Worm (Caenorhabditis elegans) whole organism, L4 larva: Measurements from ENCODE around the gene vha-1.

Experiments used
- D1046.2 ChIP-seq: fragments of 200-800 bp; sonication (Bioruptor generic); IDR thresholded peaks from 2 replicates; pipeline ENCODE4 v1.3.6; 2022; ENCODE audit warnings: missing genetic modification characterization, missing compliant biosample characterization
- T26A8.4 ChIP-seq: fragments of 200-800 bp; sonication (Bioruptor generic); IDR thresholded peaks from 2 replicates; pipeline ENCODE4 v1.3.6; 2022; ENCODE audit warnings: missing genetic modification characterization, missing compliant biosample characterization
- aha-1 ChIP-seq: fragments of 150-350 bp; peaks from one replicate; lab custom pipeline; 2014; ENCODE audit warnings: missing biosample characterization, missing genetic modification characterization
- ceh-28 ChIP-seq: fragments of 150-350 bp; optimal IDR thresholded peaks from 2 replicates; lab custom pipeline; 2014; ENCODE audit warnings: missing biosample characterization, missing genetic modification reagents, missing genetic modification characterization
- ceh-82 ChIP-seq: sonication (generic microtip); optimal IDR thresholded peaks from 2 replicates; lab custom pipeline; 2017; ENCODE audit warnings: missing biosample characterization, missing genetic modification characterization
- ctbp-1 ChIP-seq: fragments of 200-800 bp; sonication (Bioruptor generic); IDR thresholded peaks from 2 replicates; pipeline ENCODE4 v1.3.6; 2022; ENCODE audit warnings: missing genetic modification reagents, missing genetic modification characterization, missing compliant biosample characterization
- dmd-6 ChIP-seq: fragments of 200-800 bp; sonication (Bioruptor generic); IDR thresholded peaks from 2 replicates; pipeline ENCODE4 v1.3.6; 2022; ENCODE audit warnings: missing genetic modification reagents, missing genetic modification characterization, missing compliant biosample characterization
- duxl-1 ChIP-seq: sonication (generic microtip); optimal IDR thresholded peaks from 2 replicates; lab custom pipeline; 2016; ENCODE audit warnings: mild to moderate bottlenecking, missing genetic modification characterization, moderate library complexity, missing compliant biosample characterization; ENCODE audit not compliant: poor library complexity
- dve-1 ChIP-seq: sonication (generic microtip); optimal IDR thresholded peaks from 2 replicates; lab custom pipeline; 2017; ENCODE audit warnings: antibody characterized with exemption, mild to moderate bottlenecking, missing genetic modification characterization, missing compliant biosample characterization; ENCODE audit not compliant: insufficient read depth
- gei-8 ChIP-seq: fragments of 200-800 bp; sonication (Bioruptor generic); optimal IDR thresholded peaks from 2 replicates; lab custom pipeline; 2018; ENCODE audit warnings: mild to moderate bottlenecking, missing genetic modification characterization, missing compliant biosample characterization
- hif-1 ChIP-seq, 2 experiments: sonication (generic microtip); optimal IDR thresholded peaks; 2 replicates each; lab custom pipeline; 2016 to 2017; ENCODE audit warnings: missing compliant biosample characterization in 2 of 2, missing genetic modification characterization in 2 of 2, missing genetic modification reagents in 2 of 2, missing genotype in 2 of 2, mild to moderate bottlenecking in 1 of 2
- hlh-11 ChIP-seq: fragments of 200-800 bp; sonication (Bioruptor generic); optimal IDR thresholded peaks from 2 replicates; lab custom pipeline; 2018; ENCODE audit warnings: mild to moderate bottlenecking, missing genetic modification characterization, missing compliant biosample characterization
- hlh-30 ChIP-seq: sonication (generic microtip); optimal IDR thresholded peaks from 2 replicates; lab custom pipeline; 2017; ENCODE audit warnings: antibody characterized with exemption, mild to moderate bottlenecking, missing genetic modification characterization, missing compliant biosample characterization; ENCODE audit not compliant: insufficient read depth
- hmg-1.1 ChIP-seq: fragments of 200-800 bp; sonication (Bioruptor generic); IDR thresholded peaks from 2 replicates; pipeline ENCODE4 v1.3.6; 2022; ENCODE audit warnings: missing genetic modification reagents, missing genetic modification characterization, missing compliant biosample characterization
- jun-1 ChIP-seq: fragments of 150-350 bp; optimal IDR thresholded peaks from 2 replicates; lab custom pipeline; 2014; ENCODE audit warnings: missing biosample characterization, missing genetic modification reagents, missing genetic modification characterization
- lin-15B ChIP-seq: fragments of 150-350 bp; sonication (generic microtip); optimal IDR thresholded peaks from 3 replicates; lab custom pipeline; 2014; ENCODE audit warnings: missing biosample characterization, missing genetic modification characterization
- lin-39 ChIP-seq: fragments of 150-350 bp; optimal IDR thresholded peaks from 2 replicates; lab custom pipeline; 2014; ENCODE audit warnings: missing biosample characterization, missing genetic modification reagents, missing genetic modification characterization
- lsy-2 ChIP-seq, 2 experiments: fragments of 150-350 bp in 1 of 2; sonication (generic microtip) in 1 of 2; optimal IDR thresholded peaks; 2 replicates each; lab custom pipeline; 2014 to 2017; ENCODE audit warnings: missing biosample characterization in 2 of 2, missing genetic modification characterization in 2 of 2
- madf-9 ChIP-seq: fragments of 200-800 bp; sonication (Bioruptor generic); conservative IDR thresholded peaks from 2 replicates; pipeline ENCODE4 v1.3.6; 2022; ENCODE audit warnings: missing genetic modification reagents, missing genetic modification characterization, missing compliant biosample characterization
- mdt-29 ChIP-seq: fragments of 200-800 bp; sonication (Bioruptor generic); IDR thresholded peaks from 2 replicates; pipeline ENCODE4 v1.3.6; 2022; ENCODE audit warnings: missing genetic modification reagents, missing genetic modification characterization, missing compliant biosample characterization
- mep-1 ChIP-seq: fragments of 150-350 bp; sonication (generic microtip); optimal IDR thresholded peaks from 3 replicates; lab custom pipeline; 2014; ENCODE audit warnings: missing biosample characterization, missing genetic modification characterization
- mes-2 ChIP-seq: sonication (generic microtip); optimal IDR thresholded peaks from 2 replicates; lab custom pipeline; 2016; ENCODE audit warnings: missing genotype, mild to moderate bottlenecking, missing genetic modification characterization, missing compliant biosample characterization; ENCODE audit not compliant: poor library complexity, severe bottlenecking
- mxl-3 ChIP-seq: fragments of 200-800 bp; sonication (Bioruptor generic); optimal IDR thresholded peaks from 2 replicates; lab custom pipeline; 2018; ENCODE audit warnings: mild to moderate bottlenecking, missing genetic modification characterization, missing compliant biosample characterization
- nhr-10 ChIP-seq: fragments of 150-350 bp; optimal IDR thresholded peaks from 2 replicates; lab custom pipeline; 2014; ENCODE audit warnings: missing biosample characterization, missing genetic modification characterization
- nhr-237 ChIP-seq: sonication (generic microtip); optimal IDR thresholded peaks from 2 replicates; lab custom pipeline; 2017; ENCODE audit warnings: missing biosample characterization, missing genetic modification characterization
- nhr-28 ChIP-seq: fragments of 150-350 bp; optimal IDR thresholded peaks from 2 replicates; lab custom pipeline; 2014; ENCODE audit warnings: missing biosample characterization, missing genetic modification characterization
- nhr-41 ChIP-seq: fragments of 200-800 bp; sonication (Bioruptor generic); IDR thresholded peaks from 2 replicates; pipeline ENCODE4 v1.3.6; 2022; ENCODE audit warnings: missing genetic modification reagents, missing genetic modification characterization, missing compliant biosample characterization
- nhr-48 ChIP-seq: sonication (generic microtip); optimal IDR thresholded peaks from 2 replicates; lab custom pipeline; 2016; ENCODE audit warnings: mild to moderate bottlenecking, missing genetic modification characterization, missing compliant biosample characterization
- nhr-6 ChIP-seq: fragments of 150-350 bp; optimal IDR thresholded peaks from 2 replicates; lab custom pipeline; 2014; ENCODE audit warnings: missing biosample characterization, missing genetic modification characterization
- nhr-76 ChIP-seq: fragments of 150-350 bp; optimal IDR thresholded peaks from 2 replicates; lab custom pipeline; 2014; ENCODE audit warnings: missing biosample characterization, missing genetic modification characterization
- pha-4 ChIP-seq, 2 experiments: fragments of 150-350 bp in 1 of 2; fragments of 200-800 bp in 1 of 2; sonication (Bioruptor generic) in 1 of 2; IDR thresholded peaks in 1 of 2; optimal IDR thresholded peaks in 1 of 2; 2 replicates each; pipeline versions ENCODE4 v1.3.6 to Lab custom; 2014 to 2022; ENCODE audit warnings: missing genetic modification characterization in 2 of 2, missing genetic modification reagents in 2 of 2, missing biosample characterization in 1 of 2, missing compliant biosample characterization in 1 of 2
- rbr-2 ChIP-seq: sonication (generic microtip); optimal IDR thresholded peaks from 2 replicates; lab custom pipeline; 2016; ENCODE audit warnings: missing genotype, missing genetic modification characterization, missing compliant biosample characterization
- snpc-1.2 ChIP-seq: fragments of 200-800 bp; sonication (Bioruptor generic); IDR thresholded peaks from 2 replicates; pipeline ENCODE4 v1.3.6; 2022; ENCODE audit warnings: missing genetic modification reagents, missing genetic modification characterization, missing compliant biosample characterization
- tag-97 ChIP-seq: fragments of 200-800 bp; sonication (Bioruptor generic); IDR thresholded peaks from 2 replicates; pipeline ENCODE4 v1.3.6; 2022; ENCODE audit warnings: missing genetic modification characterization, missing compliant biosample characterization
- unc-62 ChIP-seq, 3 experiments: fragments of 150-350 bp in 1 of 3; sonication (generic microtip); optimal IDR thresholded peaks in 2 of 3; peaks in 1 of 3; 1 replicate in 1 of 3; 2 replicates in 2 of 3; lab custom pipeline; 2014 to 2017; ENCODE audit warnings: missing biosample characterization in 3 of 3, missing genetic modification characterization in 3 of 3, missing genetic modification reagents in 3 of 3, missing genotype in 1 of 3
- zag-1 ChIP-seq: fragments of 150-350 bp; optimal IDR thresholded peaks from 2 replicates; lab custom pipeline; 2014; ENCODE audit warnings: missing biosample characterization, missing genetic modification characterization
- zfp-2 ChIP-seq: sonication (generic microtip); optimal IDR thresholded peaks from 2 replicates; lab custom pipeline; 2016; ENCODE audit warnings: mild to moderate bottlenecking, missing genetic modification characterization, missing compliant biosample characterization
- zip-11 ChIP-seq: fragments of 200-800 bp; sonication (Bioruptor generic); IDR thresholded peaks from 2 replicates; pipeline ENCODE4 v1.3.6; 2022; ENCODE audit warnings: missing genetic modification characterization, missing compliant biosample characterization

vha-1 gene

DNA sequence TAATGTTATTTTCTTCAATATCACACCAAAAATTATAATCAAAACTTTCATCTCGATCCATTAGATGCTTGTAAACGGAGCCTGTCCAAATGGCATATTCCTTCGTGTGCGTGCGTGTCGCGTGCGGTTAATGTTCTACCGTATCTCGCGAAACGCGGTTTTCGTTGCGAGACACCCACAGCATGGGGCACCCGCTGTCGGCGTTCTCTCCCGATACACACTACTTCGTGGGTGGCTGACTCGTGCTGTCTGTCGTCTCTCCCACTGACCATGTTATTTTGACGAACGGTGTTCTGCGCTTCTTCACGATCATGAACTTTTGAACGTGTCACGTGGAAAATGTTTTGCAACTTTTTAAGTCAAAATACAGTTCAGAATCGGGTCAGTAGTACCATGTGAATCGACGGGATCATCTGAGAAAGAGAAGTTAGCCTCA, 15.6 kb upstream of the vha-1 start (continued):
- TF ChIP-seq mdt-29 (GFP tag; lab: Robert Waterston, UW) (peak; percentile 96), D1046.2 (GFP tag; lab: Robert Waterston, UW) (peak; percentile 93), nhr-41 (GFP tag; lab: Robert Waterston, UW) (peak; percentile 96), T26A8.4 (peak; percentile 99), mxl-3 (GFP tag; lab: Kevin White, UChicago) (peak; percentile 99), zag-1 (tag; lab: Kevin White, UChicago) (peak; percentile 80), madf-9 (GFP tag; lab: Robert Waterston, UW) (peak; percentile 92), ctbp-1 (GFP tag; lab: Robert Waterston, UW) (peak; percentile 98), ceh-82 (peak; percentile 8), lin-39 (tag; lab: Kevin White, UChicago) (peak; percentile 78), snpc-1.2 (GFP tag; lab: Robert Waterston, UW) (peak; percentile 78), nhr-10 (tag; lab: Kevin White, UChicago) (peak; percentile 93), nhr-48 (tag; lab: Kevin White, UChicago) (peak; percentile 96), lin-15B (tag; lab: Kevin White, UChicago) (no peak), rbr-2 (tag; lab: Kevin White, UChicago) (peak; percentile 98), hif-1 (tag; optimal IDR thresholded peaks at IDR 0.05; lab: Kevin White, UChicago) (peak; percentile 81 to 96), nhr-6 (tag; lab: Kevin White, UChicago) (peak; percentile 96), pha-4 (GFP tag; IDR thresholded peaks at IDR 0.05; lab: Robert Waterston, UW) (peak; percentile 98), pha-4 (tag; optimal IDR thresholded peaks at IDR 0.05; lab: Kevin White, UChicago) (no peak), tag-97 (0 out of 2 replicates have a peak, but pooled peaks have one; percentile 66), jun-1 (tag; lab: Kevin White, UChicago) (peak; percentile 95), ceh-28 (tag; lab: Kevin White, UChicago) (no peak), hlh-30 (peak; percentile 99)
- TF ChIP-seq, all 104 proteins: peak for 94

DNA sequence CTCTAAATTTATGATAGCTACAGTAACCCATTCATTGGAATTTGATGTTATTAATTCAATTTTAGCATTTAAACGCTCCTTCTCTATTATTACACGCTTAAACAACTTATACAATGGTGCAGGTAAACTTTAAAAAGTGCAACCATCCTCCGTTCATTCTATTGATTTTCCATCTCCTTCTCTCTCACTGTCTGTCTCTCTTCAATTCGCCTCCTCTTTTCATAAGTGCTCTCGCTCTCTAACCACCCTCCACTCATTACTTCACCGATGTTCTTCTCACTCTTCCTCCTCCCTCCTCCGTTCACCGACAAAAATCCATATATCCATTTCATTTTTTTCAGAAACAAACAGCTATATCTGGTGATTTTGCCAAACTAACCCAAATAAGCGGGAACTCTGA, 14.9 kb upstream of the vha-1 start, which contains the start of gene cbp-1:
cbp-1 (plus strand) TSS at position 335 of the 400 bp plus-strand sequence.
- peak; percentile 20 for TF ChIP-seq nhr-28 (tag; lab: Kevin White, UChicago)
- peak; percentile 1 for TF ChIP-seq hlh-11 (tag; lab: Kevin White, UChicago)
- TF ChIP-seq mdt-29 (GFP tag; lab: Robert Waterston, UW) = no peak
- TF ChIP-seq mep-1 (tag; lab: Kevin White, UChicago) = peak; percentile 20
- peak; percentile 11 for TF ChIP-seq duxl-1
- no peak for TF ChIP-seq gei-8 (GFP tag; lab: Kevin White, UChicago)
- TF ChIP-seq ceh-28 (tag; lab: Kevin White, UChicago) = peak; percentile 11
- TF ChIP-seq dve-1 (tag; lab: Kevin White, UChicago) = peak; percentile 33
- peak; percentile 4 to 70 for TF ChIP-seq lsy-2 (tag; optimal IDR thresholded peaks at IDR 0.05; lab: Kevin White, UChicago)
- no peak for TF ChIP-seq nhr-10 (tag; lab: Kevin White, UChicago)
- TF ChIP-seq hlh-30 = peak; percentile 8
- TF ChIP-seq mes-2 = peak; percentile 63
- peak; percentile 39; the same call in 1 of the 2 replicates for TF ChIP-seq hmg-1.1 (GFP tag; lab: Robert Waterston, UW)
- 0 out of 2 replicates have a peak, but pooled peaks have one; percentile 11 for TF ChIP-seq dmd-6 (GFP tag; lab: Robert Waterston, UW)
- TF ChIP-seq aha-1 (tag; lab: Kevin White, UChicago) = peak; percentile 97

ce11 chrIII:9767095-9767494, 14.0 kb upstream of the vha-1 start:
- no peak for TF ChIP-seq nhr-237
- TF ChIP-seq ctbp-1 (GFP tag; lab: Robert Waterston, UW) = no peak
- no peak for TF ChIP-seq nhr-76
- TF ChIP-seq aha-1 (tag; lab: Kevin White, UChicago) = peak; percentile 50
- no peak for TF ChIP-seq zip-11
- TF ChIP-seq unc-62 (GFP tag; optimal IDR thresholded peaks at IDR 0.05 in 1 of 2; lab: Kevin White, UChicago) = peak in 1 of 2 experiments; percentile 57
- no peak for TF ChIP-seq unc-62 (tag; optimal IDR thresholded peaks at IDR 0.05; lab: Kevin White, UChicago)
- no peak for TF ChIP-seq zfp-2 (tag; lab: Kevin White, UChicago)
